Fruit fly (Drosophila melanogaster): ENCODE results near the gene MKP-4.
A peak's percentile ranks its signal among the peaks of the same experiment; 100 is the strongest.

The MKP-4 gene

DNA sequence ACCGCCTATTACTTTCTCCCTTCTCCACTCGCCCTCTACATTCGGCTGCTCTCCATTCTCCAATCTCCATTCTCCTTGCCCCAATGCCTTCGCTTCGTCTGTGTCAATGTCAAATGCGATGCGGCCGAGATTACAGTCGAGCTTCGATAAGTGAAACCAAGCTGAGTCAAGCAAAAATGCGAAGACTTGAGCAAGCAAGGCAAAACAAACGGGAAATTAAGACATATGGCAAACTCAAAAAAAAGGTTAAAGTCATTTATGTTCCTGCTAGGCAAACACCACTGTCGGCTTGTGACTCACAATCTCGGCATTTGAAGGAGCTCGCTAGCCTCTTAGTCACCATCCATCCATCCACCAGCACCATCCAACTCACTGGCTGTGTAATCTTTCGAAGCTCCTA, 45.5 kb downstream of the MKP-4 start (continued):
- TF ChIP-seq HLH3B (GFP tag; IDR thresholded peaks at IDR 0.05) = peak; percentile 91
- TF ChIP-seq CG12769 (tag; optimal IDR thresholded peaks at IDR 0.05) = peak; percentile 98
- no peak for TF ChIP-seq prd (optimal IDR thresholded peaks at IDR 0.05)
- TF ChIP-seq prd (GFP tag; IDR thresholded peaks at IDR 0.05) = peak; percentile 95
- TF ChIP-seq bowl (GFP tag; IDR thresholded peaks at IDR 0.05) = peak; percentile 93
- no peak for TF ChIP-seq tna (GFP tag; IDR thresholded peaks at IDR 0.05; ENCODE audit: partially characterized antibody)
- TF ChIP-seq mirr (GFP tag; optimal IDR thresholded peaks at IDR 0.05) = peak; percentile 86
- TF ChIP-seq Opbp (GFP tag; IDR thresholded peaks at IDR 0.05; ENCODE audit: partially characterized antibody) = no peak
- peak; percentile 97 for TF ChIP-seq CG11398 (GFP tag; optimal IDR thresholded peaks at IDR 0.05)
- peak; percentile 88; the same call in 2 of the 3 replicates for TF ChIP-seq CG2199 (GFP tag; IDR thresholded peaks at IDR 0.05)
- peak; percentile 93 for TF ChIP-seq CG10209 (GFP tag; optimal IDR thresholded peaks at IDR 0.05)
- TF ChIP-seq cato (GFP tag; optimal IDR thresholded peaks at IDR 0.05; ENCODE audit: borderline replicate concordance) = peak; percentile 82
- TF ChIP-seq Sox102F (GFP tag; optimal IDR thresholded peaks at IDR 0.05) = peak; percentile 95
- TF ChIP-seq CG30020 (tag; optimal IDR thresholded peaks at IDR 0.05) = peak; percentile 81
- peak; percentile 99 for TF ChIP-seq pros (GFP tag; optimal IDR thresholded peaks at IDR 0.05)
- peak; percentile 85 for TF ChIP-seq Fer2 (tag; optimal IDR thresholded peaks at IDR 0.05)
- TF ChIP-seq Sry-β (GFP tag; optimal IDR thresholded peaks at IDR 0.05) = peak; percentile 54
- TF ChIP-seq Bteb2 (GFP tag; optimal IDR thresholded peaks at IDR 0.05) = peak; percentile 95
- peak; percentile 92 for TF ChIP-seq tgo (GFP tag; IDR thresholded peaks at IDR 0.05)
- peak; percentile 95 for TF ChIP-seq Gug (GFP tag; IDR thresholded peaks at IDR 0.05)
- TF ChIP-seq CG7987 (GFP tag; optimal IDR thresholded peaks at IDR 0.05) = peak; percentile 86
- TF ChIP-seq Nf-YC (tag; optimal IDR thresholded peaks at IDR 0.05) = peak; percentile 72
- TF ChIP-seq CG5180 (GFP tag; optimal IDR thresholded peaks at IDR 0.05) = peak; percentile 74
- peak; percentile 97 for TF ChIP-seq ems (GFP tag; optimal IDR thresholded peaks at IDR 0.05)
- peak; percentile 23 for TF ChIP-seq CG9797 (GFP tag; optimal IDR thresholded peaks at IDR 0.05)
- TF ChIP-seq Drgx (GFP tag; IDR thresholded peaks at IDR 0.05) = peak; percentile 96
- peak; percentile 77 for TF ChIP-seq C15 (GFP tag; IDR thresholded peaks at IDR 0.05)
- TF ChIP-seq CG4282 (GFP tag; optimal IDR thresholded peaks at IDR 0.05) = peak; percentile 80
- peak; percentile 93 for TF ChIP-seq Ada2b (GFP tag; IDR thresholded peaks at IDR 0.05)
- peak; percentile 94 for TF ChIP-seq Spps (tag; optimal IDR thresholded peaks at IDR 0.05)
- TF ChIP-seq CG11093 (GFP tag; IDR thresholded peaks at IDR 0.05) = peak; percentile 92
- peak; percentile 95 for TF ChIP-seq CG7556 (GFP tag; optimal IDR thresholded peaks at IDR 0.05)
- TF ChIP-seq CG8388 (GFP tag; optimal IDR thresholded peaks at IDR 0.05) = peak; percentile 94
- peak; percentile 91 for TF ChIP-seq Fer1 (GFP tag; optimal IDR thresholded peaks at IDR 0.05)
- TF ChIP-seq CG3995 (GFP tag; optimal IDR thresholded peaks at IDR 0.05) = peak; percentile 73
- TF ChIP-seq CG4360 (GFP tag; IDR thresholded peaks at IDR 0.05) = peak; percentile 46; the same call in 1 of the 2 replicates
- peak; percentile 95 for TF ChIP-seq Mrtf (GFP tag; IDR thresholded peaks at IDR 0.05)
- TF ChIP-seq Awh (GFP tag; IDR thresholded peaks at IDR 0.05) = peak; percentile 92
- TF ChIP-seq MESR4 (GFP tag; optimal IDR thresholded peaks at IDR 0.05) = peak; percentile 54
- TF ChIP-seq ash1 (GFP tag; optimal IDR thresholded peaks at IDR 0.05) = peak; percentile 42
- no peak for TF ChIP-seq cg (GFP tag; optimal IDR thresholded peaks at IDR 0.05)
- peak; percentile 96 for TF ChIP-seq fu2 (GFP tag; optimal IDR thresholded peaks at IDR 0.05)
- TF ChIP-seq CG15011 (GFP tag; optimal IDR thresholded peaks at IDR 0.05) = peak; percentile 82
- peak; percentile 99 for TF ChIP-seq Side (GFP tag; optimal IDR thresholded peaks at IDR 0.05)
- peak; percentile 91 for TF ChIP-seq Vsx1 (GFP tag; optimal IDR thresholded peaks at IDR 0.05)
- TF ChIP-seq p53 (GFP tag; optimal IDR thresholded peaks at IDR 0.05) = peak; percentile 95
- TF ChIP-seq wek (GFP tag; optimal IDR thresholded peaks at IDR 0.05) = peak; percentile 90
- no peak for TF ChIP-seq hth (optimal IDR thresholded peaks at IDR 0.05)
- TF ChIP-seq dan (GFP tag; IDR thresholded peaks at IDR 0.05) = peak; percentile 91
- peak; percentile 80 for TF ChIP-seq psq (GFP tag; optimal IDR thresholded peaks at IDR 0.05)
- peak; percentile 91 for TF ChIP-seq CG1233 (GFP tag; optimal IDR thresholded peaks at IDR 0.05)

Measured in whole organism, embryonic.